Worm (Caenorhabditis elegans) whole organism, early embryonic: Measurements from ENCODE around the gene W04G3.5.

ENCODE experiments used
- B0310.2 ChIP-seq: sonication (generic microtip); optimal IDR thresholded peaks from 2 replicates; lab custom pipeline; 2016; ENCODE audit warnings: mild to moderate bottlenecking, missing genetic modification characterization, missing compliant biosample characterization
- F13C5.2 ChIP-seq: sonication (generic microtip); optimal IDR thresholded peaks from 2 replicates; lab custom pipeline; 2017; ENCODE audit warnings: mild to moderate bottlenecking, missing genetic modification characterization, inconsistent platforms, missing compliant biosample characterization
- aly-1 ChIP-seq: sonication (generic microtip); optimal IDR thresholded peaks from 2 replicates; lab custom pipeline; 2016; ENCODE audit warnings: missing genetic modification characterization, missing compliant biosample characterization
- ama-1 ChIP-seq: fragments of 150-350 bp; optimal IDR thresholded peaks from 2 replicates; lab custom pipeline; 2014
- ets-7 ChIP-seq: sonication (generic microtip); optimal IDR thresholded peaks from 2 replicates; lab custom pipeline; 2016; ENCODE audit warnings: missing genotype, missing genetic modification characterization, missing compliant biosample characterization
- flt-1 ChIP-seq: fragments of 200-800 bp; sonication (Bioruptor generic); IDR thresholded peaks from 2 replicates; pipeline ENCODE4 v1.3.6; 2022; ENCODE audit warnings: missing genetic modification characterization, missing compliant biosample characterization
- hnd-1 ChIP-seq: sonication (generic microtip); optimal IDR thresholded peaks from 2 replicates; lab custom pipeline; 2016; ENCODE audit warnings: missing genetic modification characterization, missing compliant biosample characterization
- scrt-1 ChIP-seq: fragments of 200-800 bp; sonication (Bioruptor generic); IDR thresholded peaks from 2 replicates; pipeline ENCODE4 v1.3.6; 2022; ENCODE audit warnings: missing genetic modification characterization, missing compliant biosample characterization

ce11 chrX:11076491-11076890 is 3.0 kb downstream of the W04G3.5 start, which contains the start of gene W04G3.12:
- TF ChIP-seq hnd-1 (tag; lab: Kevin White, UChicago) (no peak), B0310.2 (tag; lab: Kevin White, UChicago) (no peak), ama-1 (no peak), scrt-1 (GFP tag; lab: Robert Waterston, UW) (no peak), flt-1 (GFP tag; lab: Robert Waterston, UW) (no peak), aly-1 (tag; lab: Kevin White, UChicago) (no peak), ets-7 (tag; lab: Kevin White, UChicago) (no peak), F13C5.2 (tag; lab: Kevin White, UChicago) (no peak)
